Worm (Caenorhabditis elegans): Measurements from ENCODE around the gene Y55B1AR.4.

ce11 chrIII:564786-565185 lies 40.5 kb downstream of the Y55B1AR.4 start:
- TF ChIP-seq F10E7.11 (tag; optimal IDR thresholded peaks at IDR 0.05) = no peak
- no peak for TF ChIP-seq ztf-25 (GFP tag; IDR thresholded peaks at IDR 0.05)
- TF ChIP-seq Y67H2A.10 (GFP tag; conservative IDR thresholded peaks at IDR 0.05) = no peak
- no peak for TF ChIP-seq K12H6.12 (tag; optimal IDR thresholded peaks at IDR 0.05)
- TF ChIP-seq D2030.7 (GFP tag; IDR thresholded peaks at IDR 0.05) = no peak
- TF ChIP-seq dpl-1 (GFP tag; optimal IDR thresholded peaks at IDR 0.05) = no peak
- no peak for TF ChIP-seq nhr-90 (tag; optimal IDR thresholded peaks at IDR 0.05)
- TF ChIP-seq rcor-1 (GFP tag; IDR thresholded peaks at IDR 0.05) = no peak
